Fruit fly (Drosophila melanogaster) whole organism, prepupa: ENCODE results near the gene Uch.
A peak's percentile ranks its signal among the peaks of the same experiment; 100 is the strongest.

Experiments
- Blimp-1 ChIP-seq: fragments of 200-800 bp; sonication (Bioruptor generic); optimal IDR thresholded peaks from 3 replicates; lab custom pipeline; 2017; ENCODE audit warnings: missing biosample characterization, missing genetic modification characterization, mild to moderate bottlenecking, moderate library complexity, missing genetic modification reagents
- CG10631 ChIP-seq: fragments of 200-800 bp; sonication (Bioruptor generic); optimal IDR thresholded peaks from 2 replicates; lab custom pipeline; 2016; ENCODE audit warnings: missing biosample characterization, missing genetic modification characterization
- CG10669 ChIP-seq: fragments of 200-800 bp; sonication (Bioruptor generic); optimal IDR thresholded peaks from 3 replicates; lab custom pipeline; 2018; ENCODE audit warnings: missing biosample characterization, mild to moderate bottlenecking, missing genetic modification characterization, moderate library complexity
- CG11762 ChIP-seq: fragments of 200-800 bp; sonication (Bioruptor generic); optimal IDR thresholded peaks from 3 replicates; lab custom pipeline; 2016; ENCODE audit warnings: missing biosample characterization, missing genetic modification characterization; ENCODE audit not compliant: insufficient read depth
- CG11902 ChIP-seq: fragments of 200-800 bp; sonication (Bioruptor generic); optimal IDR thresholded peaks from 3 replicates; lab custom pipeline; 2016; ENCODE audit warnings: missing biosample characterization, missing genetic modification characterization
- CG15336 ChIP-seq: fragments of 200-800 bp; sonication (Bioruptor generic); IDR thresholded peaks from 2 replicates; pipeline ENCODE4 v1.3.6; 2022; ENCODE audit warnings: missing biosample characterization, missing genetic modification characterization
- CG1621 ChIP-seq: fragments of 200-800 bp; sonication (Bioruptor generic); optimal IDR thresholded peaks from 3 replicates; lab custom pipeline; 2018; ENCODE audit warnings: missing biosample characterization, mild to moderate bottlenecking, missing genetic modification characterization
- CG16779 ChIP-seq: fragments of 200-800 bp; sonication (Bioruptor generic); optimal IDR thresholded peaks from 3 replicates; lab custom pipeline; 2017; ENCODE audit warnings: missing biosample characterization, mild to moderate bottlenecking, missing genetic modification characterization
- CG3032 ChIP-seq: fragments of 200-800 bp; optimal IDR thresholded peaks from 2 replicates; lab custom pipeline; 2019; ENCODE audit warnings: missing biosample characterization, mild to moderate bottlenecking, missing genetic modification characterization, moderate library complexity
- CG32006 ChIP-seq: fragments of 200-800 bp; sonication (Bioruptor generic); optimal IDR thresholded peaks from 3 replicates; lab custom pipeline; 2017; ENCODE audit warnings: missing biosample characterization, mild to moderate bottlenecking, missing genetic modification characterization
- CG34406 ChIP-seq: fragments of 200-800 bp; sonication (Bioruptor generic); optimal IDR thresholded peaks from 3 replicates; lab custom pipeline; 2016; ENCODE audit warnings: missing biosample characterization, missing genetic modification characterization
- CG4318 ChIP-seq: fragments of 200-800 bp; sonication (Bioruptor generic); optimal IDR thresholded peaks from 3 replicates; lab custom pipeline; 2017; ENCODE audit warnings: missing biosample characterization, mild to moderate bottlenecking, missing genetic modification characterization
- CG6163 ChIP-seq: fragments of 200-800 bp; sonication (Bioruptor generic); IDR thresholded peaks from 3 replicates; pipeline ENCODE4 v1.3.6; 2022; ENCODE audit warnings: missing biosample characterization, missing genetic modification characterization
- CG6276 ChIP-seq: fragments of 200-800 bp; sonication (Bioruptor generic); optimal IDR thresholded peaks from 2 replicates; lab custom pipeline; 2017; ENCODE audit warnings: missing biosample characterization, mild to moderate bottlenecking, missing genetic modification characterization
- CG6792 ChIP-seq: fragments of 200-800 bp; sonication (Bioruptor generic); optimal IDR thresholded peaks from 3 replicates; lab custom pipeline; 2016; ENCODE audit warnings: missing biosample characterization, missing genetic modification characterization
- CG6808 ChIP-seq: fragments of 200-800 bp; sonication (Bioruptor generic); optimal IDR thresholded peaks from 3 replicates; lab custom pipeline; 2017; ENCODE audit warnings: missing biosample characterization, missing genetic modification characterization, mild to moderate bottlenecking, moderate library complexity, missing genetic modification reagents
- CG6854 ChIP-seq: fragments of 200-800 bp; sonication (Bioruptor generic); optimal IDR thresholded peaks from 2 replicates; lab custom pipeline; 2017; ENCODE audit warnings: missing biosample characterization, mild to moderate bottlenecking, missing genetic modification characterization
- CG7368 ChIP-seq: fragments of 200-800 bp; sonication (Bioruptor generic); optimal IDR thresholded peaks from 3 replicates; lab custom pipeline; 2016; ENCODE audit warnings: missing biosample characterization, missing genetic modification characterization
- CG8319 ChIP-seq: fragments of 200-800 bp; sonication (Bioruptor generic); optimal IDR thresholded peaks from 3 replicates; lab custom pipeline; 2016; ENCODE audit warnings: missing biosample characterization, missing genetic modification characterization
- CG8632 ChIP-seq: fragments of 200-800 bp; sonication (Bioruptor generic); optimal IDR thresholded peaks from 3 replicates; lab custom pipeline; 2016; ENCODE audit warnings: missing biosample characterization, missing genetic modification characterization
- CG9139 ChIP-seq: fragments of 200-800 bp; sonication (Bioruptor generic); optimal IDR thresholded peaks from 3 replicates; lab custom pipeline; 2017; ENCODE audit warnings: missing biosample characterization, mild to moderate bottlenecking, missing genetic modification characterization
- Eip75B ChIP-seq: fragments of 200-800 bp; sonication (Bioruptor generic); optimal IDR thresholded peaks from 3 replicates; lab custom pipeline; 2016; ENCODE audit warnings: missing biosample characterization, missing genetic modification characterization
- Eip93F ChIP-seq: fragments of 200-800 bp; sonication (Bioruptor generic); optimal IDR thresholded peaks from 2 replicates; lab custom pipeline; 2016; ENCODE audit warnings: missing biosample characterization, mild to moderate bottlenecking, missing genetic modification characterization
- Ets96B ChIP-seq: fragments of 200-800 bp; optimal IDR thresholded peaks from 2 replicates; lab custom pipeline; 2019; ENCODE audit warnings: missing biosample characterization, mild to moderate bottlenecking, missing genetic modification characterization, moderate library complexity
- Gug ChIP-seq: fragments of 200-800 bp; sonication (Bioruptor generic); IDR thresholded peaks from 2 replicates; pipeline ENCODE4 v1.3.6; 2022; ENCODE audit warnings: missing biosample characterization, missing genetic modification characterization
- Hr38 ChIP-seq: sonication (Bioruptor generic); optimal IDR thresholded peaks from 2 replicates; lab custom pipeline; 2016; ENCODE audit warnings: missing biosample characterization, missing genetic modification characterization
- Hr39 ChIP-seq: fragments of 200-800 bp; sonication (Bioruptor generic); optimal IDR thresholded peaks from 2 replicates; lab custom pipeline; 2016; ENCODE audit warnings: missing biosample characterization, missing genetic modification characterization
- Met ChIP-seq: fragments of 200-800 bp; sonication (Bioruptor generic); optimal IDR thresholded peaks from 3 replicates; lab custom pipeline; 2016; ENCODE audit warnings: missing biosample characterization, missing genetic modification characterization
- Sox15 ChIP-seq: fragments of 200-800 bp; sonication (Bioruptor generic); optimal IDR thresholded peaks from 3 replicates; lab custom pipeline; 2016; ENCODE audit warnings: missing biosample characterization, missing genetic modification characterization
- acj6 ChIP-seq: fragments of 200-800 bp; sonication (Bioruptor generic); optimal IDR thresholded peaks from 3 replicates; lab custom pipeline; 2016; ENCODE audit warnings: missing biosample characterization, missing genetic modification characterization
- dac ChIP-seq: fragments of 200-800 bp; sonication (Bioruptor generic); optimal IDR thresholded peaks from 2 replicates; lab custom pipeline; 2017; ENCODE audit warnings: missing biosample characterization, mild to moderate bottlenecking, missing genetic modification characterization
- eg ChIP-seq: fragments of 200-800 bp; sonication (Bioruptor generic); IDR thresholded peaks from 3 replicates; pipeline ENCODE4 v1.3.6; 2022; ENCODE audit warnings: missing biosample characterization, missing genetic modification characterization
- esn ChIP-seq: fragments of 200-800 bp; sonication (Bioruptor generic); optimal IDR thresholded peaks from 2 replicates; lab custom pipeline; 2016; ENCODE audit warnings: missing biosample characterization, mild to moderate bottlenecking, missing genetic modification characterization, moderate library complexity
- fd59A ChIP-seq: fragments of 200-800 bp; sonication (Bioruptor generic); optimal IDR thresholded peaks from 2 replicates; lab custom pipeline; 2017; ENCODE audit warnings: missing biosample characterization, mild to moderate bottlenecking, missing genetic modification characterization, missing genetic modification reagents
- fd85E ChIP-seq: fragments of 200-800 bp; sonication (Bioruptor generic); optimal IDR thresholded peaks from 3 replicates; lab custom pipeline; 2016; ENCODE audit warnings: missing biosample characterization, missing genetic modification characterization
- lz ChIP-seq: fragments of 200-800 bp; sonication (Bioruptor generic); optimal IDR thresholded peaks from 3 replicates; lab custom pipeline; 2016; ENCODE audit warnings: missing biosample characterization, missing genetic modification characterization
- net ChIP-seq: fragments of 200-800 bp; sonication (Bioruptor generic); optimal IDR thresholded peaks from 3 replicates; lab custom pipeline; 2016; ENCODE audit warnings: missing biosample characterization, missing genetic modification characterization
- pdm3 ChIP-seq: fragments of 200-800 bp; sonication (Bioruptor generic); optimal IDR thresholded peaks from 3 replicates; lab custom pipeline; 2016; ENCODE audit warnings: missing biosample characterization, missing genetic modification characterization
- ss ChIP-seq, 2 experiments: fragments of 200-800 bp; sonication (Bioruptor generic); optimal IDR thresholded peaks; 2 replicates in 1 of 2; 3 replicates in 1 of 2; lab custom pipeline; 2017 to 2018; ENCODE audit warnings: mild to moderate bottlenecking in 2 of 2, missing biosample characterization in 2 of 2, missing genetic modification characterization in 2 of 2, moderate library complexity in 1 of 2
- svp ChIP-seq: fragments of 200-800 bp; sonication (Bioruptor generic); peaks from one replicate; lab custom pipeline; 2016; ENCODE audit warnings: missing biosample characterization, missing genetic modification characterization
- vri ChIP-seq: fragments of 200-800 bp; sonication (Bioruptor generic); optimal IDR thresholded peaks from 3 replicates; lab custom pipeline; 2016; ENCODE audit warnings: missing biosample characterization, mild to moderate bottlenecking, missing genetic modification characterization

Uch gene

DNA sequence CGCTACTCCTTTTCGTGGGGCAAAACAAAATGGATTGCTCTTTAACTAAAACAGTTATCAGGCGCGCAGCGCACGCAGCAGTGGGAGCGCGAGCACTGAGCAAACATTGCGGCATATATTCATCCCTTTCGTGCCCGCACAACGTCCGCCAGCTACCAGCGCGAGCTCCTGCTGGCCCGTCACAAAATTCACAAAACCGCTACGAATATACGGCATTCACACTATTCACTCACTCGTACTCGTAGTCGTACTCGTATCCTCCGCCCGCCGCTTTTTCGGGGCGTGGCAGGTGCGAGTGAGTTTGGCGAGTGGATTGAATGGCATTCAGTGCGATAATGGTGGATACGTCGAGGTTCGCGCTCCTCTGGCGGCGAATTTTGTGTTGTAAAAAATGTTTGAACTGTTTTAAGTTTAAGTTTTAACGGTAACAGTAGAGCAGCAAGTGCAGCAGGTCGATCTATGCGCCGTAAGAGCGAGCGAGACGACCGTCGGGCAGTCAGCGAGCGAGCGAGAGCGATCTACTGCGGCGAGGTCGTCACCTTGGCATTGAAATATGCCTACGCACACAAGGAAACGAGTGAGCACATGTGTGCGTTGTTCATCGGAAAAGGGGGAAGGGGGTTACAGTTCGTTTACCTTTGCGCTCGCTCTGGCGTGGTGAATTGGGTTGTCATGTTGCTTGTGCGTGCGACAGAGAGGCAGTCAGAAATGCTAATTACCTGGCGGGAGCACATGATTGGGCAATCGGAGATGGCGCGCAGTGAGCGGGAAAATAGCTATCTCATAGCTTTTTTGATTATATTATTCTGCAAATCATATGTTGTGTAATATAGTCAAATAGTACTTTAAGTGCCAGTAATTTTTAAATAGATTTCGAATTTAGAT, 17.2 kb downstream of the Uch start (continued):
- TF ChIP-seq CG3032 (tag; lab: Kevin White, UChicago) (peak; percentile 31), CG8319 (peak; percentile 31), fd59A (GFP tag; lab: Kevin White, UChicago) (peak; percentile 0), CG8632 (GFP tag; lab: Kevin White, UChicago) (peak; percentile 7), Met (GFP tag; lab: Kevin White, UChicago) (peak; percentile 74), CG32006 (peak; percentile 67), ss (GFP tag; optimal IDR thresholded peaks at IDR 0.05; lab: Kevin White, UChicago) (peak; percentile 62 to 78), Gug (GFP tag; lab: Robert Waterston, UW) (no peak), CG4318 (GFP tag; lab: Kevin White, UChicago) (peak; percentile 37), CG6792 (GFP tag; lab: Kevin White, UChicago) (peak; percentile 23)

dm6 chr2L:2195328-2195727, 18.7 kb downstream of the Uch start:
- TF ChIP-seq Hr39 (GFP tag; lab: Kevin White, UChicago) (no peak), CG6808 (no peak), eg (GFP tag; lab: Robert Waterston, UW) (no peak), CG11902 (GFP tag; lab: Kevin White, UChicago) (no peak), CG7368 (no peak), Eip93F (GFP tag; lab: Kevin White, UChicago) (no peak), CG16779 (tag; lab: Kevin White, UChicago) (no peak), svp (no peak), CG1621 (tag; lab: Kevin White, UChicago) (no peak), CG3032 (tag; lab: Kevin White, UChicago) (no peak), acj6 (no peak), dac (GFP tag; lab: Kevin White, UChicago) (no peak), CG11762 (GFP tag; lab: Kevin White, UChicago) (no peak), pdm3 (GFP tag; lab: Kevin White, UChicago) (no peak), Ets96B (no peak), CG6163 (GFP tag; lab: Robert Waterston, UW) (no peak), CG34406 (no peak), CG9139 (no peak)

DNA sequence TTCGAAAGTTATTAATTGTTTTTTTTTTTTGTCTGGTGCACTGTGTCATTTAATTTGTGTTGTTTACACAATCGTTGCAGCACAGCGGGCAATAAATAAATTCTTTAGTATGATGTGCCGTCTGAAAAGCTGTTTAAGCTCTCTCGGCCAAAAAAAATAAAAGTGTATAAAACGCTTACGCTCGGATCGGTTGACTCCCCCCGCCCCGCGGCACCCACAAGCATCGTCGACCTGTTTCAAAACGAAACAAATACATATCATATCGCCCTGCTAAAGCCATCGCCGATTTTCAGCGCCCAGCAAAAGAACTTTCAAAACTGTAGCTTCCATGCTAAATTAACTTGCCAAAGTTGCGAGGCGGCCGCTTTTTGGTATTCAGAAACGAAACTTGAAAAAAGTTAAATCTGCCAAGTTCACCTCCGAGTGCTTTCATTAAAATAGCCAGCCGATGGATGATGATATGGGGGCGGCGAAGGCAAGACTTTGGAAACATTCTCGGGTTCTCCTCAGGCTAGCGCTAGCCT, 19.6 kb downstream of the Uch start:
- TF ChIP-seq CG34406 (no peak), lz (GFP tag; lab: Kevin White, UChicago) (no peak), esn (GFP tag; lab: Kevin White, UChicago) (no peak), Ets96B (no peak), CG6163 (GFP tag; lab: Robert Waterston, UW) (no peak), CG10631 (GFP tag; lab: Kevin White, UChicago) (no peak), CG6276 (GFP tag; lab: Kevin White, UChicago) (no peak), Sox15 (GFP tag; lab: Kevin White, UChicago) (no peak), Blimp-1 (peak; percentile 10), svp (peak; percentile 52), Eip75B (no peak), Hr39 (GFP tag; lab: Kevin White, UChicago) (no peak), Met (GFP tag; lab: Kevin White, UChicago) (no peak), CG6854 (GFP tag; lab: Kevin White, UChicago) (peak; percentile 29), net (GFP tag; lab: Kevin White, UChicago) (no peak), vri (peak; percentile 28), CG10669 (no peak), CG3032 (tag; lab: Kevin White, UChicago) (no peak), fd85E (GFP tag; lab: Kevin White, UChicago) (no peak), pdm3 (GFP tag; lab: Kevin White, UChicago) (no peak), dac (GFP tag; lab: Kevin White, UChicago) (no peak), CG16779 (tag; lab: Kevin White, UChicago) (no peak), Hr38 (GFP tag; lab: Kevin White, UChicago) (no peak), CG15336 (GFP tag; lab: Robert Waterston, UW) (no peak)
